Fruit fly (Drosophila melanogaster): ENCODE results near the gene Invadolysin.

The Invadolysin gene

DNA sequence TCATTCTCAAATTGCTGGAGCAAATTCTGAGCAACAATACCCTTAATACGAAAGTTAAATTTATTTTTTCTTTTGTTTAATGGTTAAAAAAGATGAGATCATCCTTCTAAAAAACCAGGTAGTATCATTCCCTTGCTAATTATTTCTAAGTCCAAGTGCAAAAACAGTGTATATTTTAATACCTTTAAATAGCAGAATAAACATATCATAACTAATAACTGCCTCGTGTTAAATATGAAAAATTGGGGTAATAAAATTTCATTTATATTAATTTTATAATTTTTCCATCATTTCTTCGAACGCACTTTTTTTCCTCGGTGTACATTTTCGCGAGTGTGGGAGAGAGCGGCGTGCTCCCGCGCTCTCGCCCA is 32.7 kb upstream of the Invadolysin start (continued):
- TF ChIP-seq CG6854 (GFP tag; optimal IDR thresholded peaks at IDR 0.05) (no peak), Smox (GFP tag; optimal IDR thresholded peaks at IDR 0.05) (peak; percentile 52), CG7368 (GFP tag; optimal IDR thresholded peaks at IDR 0.05) (no peak), CG10669 (GFP tag; optimal IDR thresholded peaks at IDR 0.05) (peak; percentile 14), pdm3 (GFP tag; optimal IDR thresholded peaks at IDR 0.05) (peak; percentile 2), CG34406 (GFP tag; optimal IDR thresholded peaks at IDR 0.05) (peak; percentile 38), acj6 (GFP tag; optimal IDR thresholded peaks at IDR 0.05) (peak; percentile 27)

DNA sequence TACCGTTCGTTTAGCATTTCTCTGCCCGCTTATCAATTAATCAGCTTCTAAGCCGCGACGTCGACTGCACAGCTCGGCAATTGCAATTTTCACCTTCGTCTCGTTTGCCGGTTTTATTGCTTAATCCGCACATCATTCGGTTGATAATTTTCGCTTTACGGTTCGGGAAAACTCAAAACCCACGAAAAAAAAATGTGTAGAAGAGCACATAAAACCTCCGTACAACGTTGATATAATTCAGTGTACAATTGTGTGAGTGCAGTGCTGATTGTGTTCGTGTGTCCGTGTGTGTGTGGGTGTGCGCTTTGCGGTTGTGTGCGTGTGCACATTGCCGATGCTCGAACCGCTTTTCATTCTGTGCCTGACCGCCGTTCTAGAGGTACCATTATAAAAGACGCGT is 32.3 kb upstream of the Invadolysin start, which contains the start of gene CAH7:
Gene CAH7, plus strand, starts transcription at position 43 of the 400 bp plus-strand sequence.
- no peak for TF ChIP-seq CG6163 (GFP tag; IDR thresholded peaks at IDR 0.05)
- TF ChIP-seq CG15336 (GFP tag; IDR thresholded peaks at IDR 0.05), result 0 out of 2 replicates have a peak, but pooled peaks have one; percentile 2

DNA sequence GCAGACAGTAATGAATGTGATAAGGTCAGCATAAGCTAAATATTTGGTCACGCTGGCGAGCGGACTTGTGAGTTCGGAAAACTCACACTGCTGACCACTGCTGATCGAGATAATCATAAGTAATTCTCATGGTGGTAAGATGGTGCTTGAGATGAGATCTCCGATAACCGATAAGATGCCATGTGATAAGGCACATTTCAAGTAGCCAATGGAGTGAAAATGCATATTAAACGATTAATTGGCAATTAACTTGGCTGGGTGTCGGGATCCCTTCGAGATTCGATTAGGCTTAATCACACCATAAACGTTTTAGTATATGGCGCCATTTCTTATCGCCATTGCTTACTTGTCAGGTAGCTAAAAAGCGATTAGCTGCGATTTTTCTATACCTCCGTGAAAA is 30.7 kb upstream of the Invadolysin start:
- no peak for TF ChIP-seq dac (GFP tag; optimal IDR thresholded peaks at IDR 0.05)
- TF ChIP-seq cyc (GFP tag; optimal IDR thresholded peaks at IDR 0.05), result no peak
- no peak for TF ChIP-seq CG32006 (GFP tag; optimal IDR thresholded peaks at IDR 0.05)
- TF ChIP-seq Eip78C (GFP tag), result no peak
- no peak for TF ChIP-seq CG8632 (GFP tag; optimal IDR thresholded peaks at IDR 0.05)
- no peak for TF ChIP-seq CG11762 (GFP tag; optimal IDR thresholded peaks at IDR 0.05; ENCODE audit: insufficient read depth)
- TF ChIP-seq vri (GFP tag; optimal IDR thresholded peaks at IDR 0.05), result no peak
- no peak for TF ChIP-seq CG7368 (GFP tag; optimal IDR thresholded peaks at IDR 0.05)
- no peak for TF ChIP-seq Sox15 (GFP tag; optimal IDR thresholded peaks at IDR 0.05)
- TF ChIP-seq Gug (GFP tag; IDR thresholded peaks at IDR 0.05), result no peak
- no peak for TF ChIP-seq CG4318 (GFP tag; optimal IDR thresholded peaks at IDR 0.05)
- no peak for TF ChIP-seq CG6808 (GFP tag; optimal IDR thresholded peaks at IDR 0.05)
- TF ChIP-seq CG6792 (GFP tag; optimal IDR thresholded peaks at IDR 0.05), result no peak
- no peak for TF ChIP-seq Eip93F (GFP tag; optimal IDR thresholded peaks at IDR 0.05)
- no peak for TF ChIP-seq Hr38 (GFP tag; optimal IDR thresholded peaks at IDR 0.05)
- no peak for TF ChIP-seq fd85E (GFP tag; optimal IDR thresholded peaks at IDR 0.05)

DNA sequence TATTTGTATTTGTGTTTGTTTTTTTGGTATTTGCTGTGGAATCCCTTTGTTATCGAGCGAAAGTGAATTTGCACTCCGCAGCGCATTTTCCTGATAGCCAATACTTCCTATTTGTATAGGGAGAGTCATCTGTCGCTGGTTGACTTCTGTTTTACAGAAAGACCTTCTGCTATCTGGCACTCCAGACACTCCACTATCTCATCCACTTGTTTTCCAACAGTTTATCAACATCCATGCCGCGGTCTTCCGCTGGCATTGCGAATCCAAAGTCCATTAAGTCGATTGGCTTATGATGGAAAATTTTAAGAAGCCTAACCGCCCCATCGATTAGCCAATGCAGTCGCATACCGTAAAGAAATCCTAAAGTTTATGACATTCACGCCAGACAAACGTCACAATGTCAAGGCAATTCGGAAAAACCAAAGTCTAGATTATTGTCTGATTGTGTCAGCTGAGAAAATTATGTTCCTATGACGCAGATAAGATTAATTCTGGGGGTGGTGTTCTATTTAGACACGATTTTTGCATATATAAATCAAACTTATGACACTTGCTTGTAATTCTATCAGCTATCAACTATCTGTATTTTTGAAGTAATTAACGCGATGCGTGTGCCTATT is 29.4 kb upstream of the Invadolysin start:
- TF ChIP-seq CG6276 (GFP tag; optimal IDR thresholded peaks at IDR 0.05), result peak; percentile 31
- TF ChIP-seq acj6 (GFP tag; optimal IDR thresholded peaks at IDR 0.05), result no peak
- peak; percentile 49 for TF ChIP-seq CG9139 (GFP tag; optimal IDR thresholded peaks at IDR 0.05)
- TF ChIP-seq fd59A (GFP tag; optimal IDR thresholded peaks at IDR 0.05), result no peak
- TF ChIP-seq CG6808 (GFP tag; optimal IDR thresholded peaks at IDR 0.05), result peak; percentile 37
- peak; percentile 63 for TF ChIP-seq svp (GFP tag)
- no peak for TF ChIP-seq eg (GFP tag; IDR thresholded peaks at IDR 0.05)
- TF ChIP-seq dac (GFP tag; optimal IDR thresholded peaks at IDR 0.05), result no peak
- TF ChIP-seq CG10669 (GFP tag; optimal IDR thresholded peaks at IDR 0.05), result peak; percentile 18
- TF ChIP-seq Hr39 (GFP tag; optimal IDR thresholded peaks at IDR 0.05), result no peak
- no peak for TF ChIP-seq CG32006 (GFP tag; optimal IDR thresholded peaks at IDR 0.05)
- TF ChIP-seq vri (GFP tag; optimal IDR thresholded peaks at IDR 0.05), result no peak
- peak; percentile 56 to 65 for TF ChIP-seq ss (GFP tag; optimal IDR thresholded peaks at IDR 0.05)
- peak; percentile 14 for TF ChIP-seq spab (GFP tag; optimal IDR thresholded peaks at IDR 0.05)
- peak; percentile 79 for TF ChIP-seq Eip78C (GFP tag)
- no peak for TF ChIP-seq CG3032 (tag; optimal IDR thresholded peaks at IDR 0.05)

DNA sequence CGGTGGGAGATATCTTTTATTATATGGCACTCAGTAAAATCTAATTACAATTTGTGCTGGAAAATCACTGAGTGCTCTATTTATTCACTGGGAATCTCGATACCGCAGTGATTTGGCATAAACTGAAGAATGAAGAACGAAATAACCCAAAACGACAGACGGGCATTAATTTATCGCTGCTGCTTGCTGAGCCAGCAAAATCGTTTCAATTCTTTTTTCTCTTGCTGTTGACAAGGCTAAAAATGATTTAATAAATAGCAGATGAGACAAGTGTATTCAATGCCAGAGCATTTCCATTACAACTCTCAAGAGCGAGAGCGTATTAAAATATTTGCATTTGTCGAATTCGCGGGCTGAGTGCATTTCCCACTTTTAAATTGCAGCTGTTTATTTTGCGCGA is 28.7 kb upstream of the Invadolysin start:
- TF ChIP-seq CG8119 (GFP tag; IDR thresholded peaks at IDR 0.05) (no peak), Hr4 (GFP tag; optimal IDR thresholded peaks at IDR 0.05) (no peak), CG3032 (tag; optimal IDR thresholded peaks at IDR 0.05) (no peak), Lpt (GFP tag; optimal IDR thresholded peaks at IDR 0.05) (no peak), fd59A (GFP tag; optimal IDR thresholded peaks at IDR 0.05) (no peak), net (GFP tag; optimal IDR thresholded peaks at IDR 0.05) (no peak), Sox15 (GFP tag; optimal IDR thresholded peaks at IDR 0.05) (no peak), eg (GFP tag; IDR thresholded peaks at IDR 0.05) (no peak), Eip75B (GFP tag; optimal IDR thresholded peaks at IDR 0.05) (no peak), Sox14 (GFP tag; optimal IDR thresholded peaks at IDR 0.05) (no peak), Sox102F (GFP tag; optimal IDR thresholded peaks at IDR 0.05) (no peak), CG6792 (GFP tag; optimal IDR thresholded peaks at IDR 0.05) (no peak), CG3919 (GFP tag; optimal IDR thresholded peaks at IDR 0.05) (no peak), vri (GFP tag; optimal IDR thresholded peaks at IDR 0.05) (no peak), svp (GFP tag) (no peak), CG34406 (GFP tag; optimal IDR thresholded peaks at IDR 0.05) (no peak), Eip93F (GFP tag; optimal IDR thresholded peaks at IDR 0.05) (no peak)
